Fruit fly (Drosophila melanogaster): ENCODE data around the gene CG42458.

The CG42458 gene

dm6 chr3L:7381359-7381976 lies 42.2 kb upstream of the CG42458 start, which contains the start of the genes SMSr and smid (continued):
- TF ChIP-seq CG12299 (tag; optimal IDR thresholded peaks at IDR 0.05): no peak
- no peak for TF ChIP-seq CG1647 (GFP tag; optimal IDR thresholded peaks at IDR 0.05)
- TF ChIP-seq CG43689 (GFP tag; IDR thresholded peaks at IDR 0.05): no peak
- peak; percentile 49 for TF ChIP-seq dm (GFP tag; optimal IDR thresholded peaks at IDR 0.05)
- peak; percentile 91 for TF ChIP-seq unc-4 (GFP tag; IDR thresholded peaks at IDR 0.05; ENCODE audit: partially characterized antibody)
- peak; percentile 59 for TF ChIP-seq CG15269 (tag; optimal IDR thresholded peaks at IDR 0.05)
- peak; percentile 76 for TF ChIP-seq CG3995 (GFP tag; optimal IDR thresholded peaks at IDR 0.05)
- no peak for TF ChIP-seq CG31224 (GFP tag; IDR thresholded peaks at IDR 0.05)
- TF ChIP-seq CrebB (tag; optimal IDR thresholded peaks at IDR 0.05): peak; percentile 2
- TF ChIP-seq NfI (GFP tag; optimal IDR thresholded peaks at IDR 0.05): peak; percentile 58
- peak; percentile 35 for TF ChIP-seq shn (GFP tag; optimal IDR thresholded peaks at IDR 0.05)
- no peak for TF ChIP-seq CG2202 (tag; optimal IDR thresholded peaks at IDR 0.05)
- TF ChIP-seq B-H1 (GFP tag; IDR thresholded peaks at IDR 0.05): no peak; the same call in 2 of the 3 replicates
- TF ChIP-seq CG31388 (GFP tag; optimal IDR thresholded peaks at IDR 0.05): no peak
- TF ChIP-seq eve (GFP tag; optimal IDR thresholded peaks at IDR 0.05): no peak
- peak; percentile 32; the same call in 1 of the 2 replicates for TF ChIP-seq chm (GFP tag; IDR thresholded peaks at IDR 0.05)
- TF ChIP-seq CG10267 (tag; optimal IDR thresholded peaks at IDR 0.05): peak; percentile 65
- TF ChIP-seq Trl (optimal IDR thresholded peaks at IDR 0.05): peak; percentile 82 to 88
- TF ChIP-seq Trl (GFP tag; optimal IDR thresholded peaks at IDR 0.05): peak; percentile 43
- TF ChIP-seq stc (GFP tag; IDR thresholded peaks at IDR 0.05): no peak
- no peak for TF ChIP-seq CG5245 (GFP tag; optimal IDR thresholded peaks at IDR 0.05)
- TF ChIP-seq CG9876 (GFP tag; optimal IDR thresholded peaks at IDR 0.05): peak; percentile 18
- TF ChIP-seq ap (GFP tag; IDR thresholded peaks at IDR 0.05): no peak
- 0 out of 2 replicates have a peak, but pooled peaks have one; percentile 23 for TF ChIP-seq Ada2b (GFP tag; IDR thresholded peaks at IDR 0.05)
- peak; percentile 50; the same call in 1 of the 2 replicates for TF ChIP-seq danr (GFP tag; IDR thresholded peaks at IDR 0.05)
- TF ChIP-seq CG15696 (tag; optimal IDR thresholded peaks at IDR 0.05): peak; percentile 54
- peak; percentile 57 for TF ChIP-seq CG1529 (GFP tag; optimal IDR thresholded peaks at IDR 0.05)
- TF ChIP-seq CG6854 (GFP tag; optimal IDR thresholded peaks at IDR 0.05): no peak
- TF ChIP-seq jing (GFP tag; optimal IDR thresholded peaks at IDR 0.05): no peak
- peak; percentile 73 for TF ChIP-seq CG9727 (GFP tag; optimal IDR thresholded peaks at IDR 0.05)
- peak; percentile 55; the same call in 1 of the 2 replicates for TF ChIP-seq CG32772 (GFP tag; IDR thresholded peaks at IDR 0.05)
- peak; percentile 81 for TF ChIP-seq lilli (GFP tag; optimal IDR thresholded peaks at IDR 0.05)
- TF ChIP-seq CG3838 (GFP tag; optimal IDR thresholded peaks at IDR 0.05): no peak
- TF ChIP-seq CG32767 (GFP tag; IDR thresholded peaks at IDR 0.05): peak; percentile 18; the same call in 1 of the 2 replicates
- TF ChIP-seq CG31365 (tag; optimal IDR thresholded peaks at IDR 0.05): no peak
- peak; percentile 51 for TF ChIP-seq jumu (GFP tag; optimal IDR thresholded peaks at IDR 0.05)
- peak; percentile 9 for TF ChIP-seq CG17186 (GFP tag; optimal IDR thresholded peaks at IDR 0.05)
- peak; percentile 88 for TF ChIP-seq CG2116 (GFP tag; optimal IDR thresholded peaks at IDR 0.05)
- peak; percentile 27 for TF ChIP-seq CG7372 (GFP tag; IDR thresholded peaks at IDR 0.05)
- TF ChIP-seq Bgb (GFP tag; IDR thresholded peaks at IDR 0.05; ENCODE audit: partially characterized antibody): peak; percentile 86
- no peak for TF ChIP-seq Hey (tag; optimal IDR thresholded peaks at IDR 0.05)
- peak; percentile 54 for TF ChIP-seq Chrac-16 (GFP tag; optimal IDR thresholded peaks at IDR 0.05)
- TF ChIP-seq CG10654 (GFP tag; optimal IDR thresholded peaks at IDR 0.05): peak; percentile 38
- TF ChIP-seq CG14014 (GFP tag; IDR thresholded peaks at IDR 0.05): no peak; the same call in 1 of the 2 replicates
- TF ChIP-seq Tbp (GFP tag; optimal IDR thresholded peaks at IDR 0.05): no peak
- peak; percentile 23 for TF ChIP-seq CG13123 (GFP tag; optimal IDR thresholded peaks at IDR 0.05)
- peak; percentile 76 for TF ChIP-seq slbo (GFP tag; IDR thresholded peaks at IDR 0.05)
- TF ChIP-seq HHEX (GFP tag; optimal IDR thresholded peaks at IDR 0.05): no peak
- TF ChIP-seq dan (GFP tag; IDR thresholded peaks at IDR 0.05): no peak
- peak; percentile 4 for TF ChIP-seq org-1 (GFP tag; optimal IDR thresholded peaks at IDR 0.05)
- TF ChIP-seq Kr (GFP tag; optimal IDR thresholded peaks at IDR 0.05): no peak
- TF ChIP-seq CG12744 (GFP tag; optimal IDR thresholded peaks at IDR 0.05): no peak
